Fruit fly (Drosophila melanogaster): Measurements from ENCODE around the gene CG14107.

The CG14107 gene

dm6 chr3L:13356084-13356693 is 25.0 kb downstream of the CG14107 start, which contains the start of gene Nplp2 (continued):
- TF ChIP-seq Chrac-16 (GFP tag; optimal IDR thresholded peaks at IDR 0.05) (peak; percentile 9), CG8388 (GFP tag; optimal IDR thresholded peaks at IDR 0.05) (peak; percentile 21), CG31441 (GFP tag; IDR thresholded peaks at IDR 0.05) (peak; percentile 61), CG33557 (GFP tag; optimal IDR thresholded peaks at IDR 0.05) (no peak), grn (GFP tag; optimal IDR thresholded peaks at IDR 0.05) (no peak), klu (GFP tag; IDR thresholded peaks at IDR 0.05) (no peak), MBD-R2 (GFP tag; IDR thresholded peaks at IDR 0.05) (no peak), tll (GFP tag; optimal IDR thresholded peaks at IDR 0.05) (no peak), insv (GFP tag; optimal IDR thresholded peaks at IDR 0.05) (no peak), TFAM (GFP tag; optimal IDR thresholded peaks at IDR 0.05) (no peak), CG8478 (optimal IDR thresholded peaks at IDR 0.05) (no peak), ara (GFP tag; IDR thresholded peaks at IDR 0.05) (peak; percentile 71), lmd (GFP tag; IDR thresholded peaks at IDR 0.05) (peak; percentile 75), unpg (GFP tag; optimal IDR thresholded peaks at IDR 0.05) (peak; percentile 75), CG8281 (tag; optimal IDR thresholded peaks at IDR 0.05) (peak; percentile 41), bcd (GFP tag; optimal IDR thresholded peaks at IDR 0.05) (peak; percentile 43), D19A (tag; optimal IDR thresholded peaks at IDR 0.05) (peak; percentile 4), NC2β (GFP tag; optimal IDR thresholded peaks at IDR 0.05) (no peak), CG6791 (GFP tag; IDR thresholded peaks at IDR 0.05; ENCODE audit: partially characterized antibody) (no peak), Usf (GFP tag; optimal IDR thresholded peaks at IDR 0.05) (peak; percentile 36), NC2α (GFP tag; optimal IDR thresholded peaks at IDR 0.05) (no peak), CG12769 (tag; optimal IDR thresholded peaks at IDR 0.05) (peak; percentile 40), stwl (tag; optimal IDR thresholded peaks at IDR 0.05) (no peak), cwo (GFP tag; optimal IDR thresholded peaks at IDR 0.05) (peak; percentile 27), caup (GFP tag; optimal IDR thresholded peaks at IDR 0.05; ENCODE audit: severe bottlenecking) (peak; percentile 19), CG11560 (tag; IDR thresholded peaks at IDR 0.05) (peak; percentile 47; the same call in 1 of the 3 replicates), CG12155 (GFP tag; optimal IDR thresholded peaks at IDR 0.05) (peak; percentile 33), PHDP (tag; optimal IDR thresholded peaks at IDR 0.05) (peak; percentile 76), trh (GFP tag; optimal IDR thresholded peaks at IDR 0.05) (peak; percentile 14), CG2202 (tag; optimal IDR thresholded peaks at IDR 0.05) (peak; percentile 7), jumu (GFP tag; optimal IDR thresholded peaks at IDR 0.05) (no peak), esg (GFP tag; conservative IDR thresholded peaks at IDR 0.05) (no peak), tgo (GFP tag; IDR thresholded peaks at IDR 0.05) (peak; percentile 63; the same call in 2 of the 3 replicates), zen (tag; optimal IDR thresholded peaks at IDR 0.05) (peak; percentile 11), gce (GFP tag; IDR thresholded peaks at IDR 0.05) (peak; percentile 40; the same call in 1 of the 3 replicates), CG10267 (tag; optimal IDR thresholded peaks at IDR 0.05) (no peak), H2.0 (GFP tag; IDR thresholded peaks at IDR 0.05) (peak; percentile 73), kni (GFP tag; optimal IDR thresholded peaks at IDR 0.05) (no peak), eyg (GFP tag; optimal IDR thresholded peaks at IDR 0.05) (no peak), CG2120 (GFP tag; optimal IDR thresholded peaks at IDR 0.05) (peak; percentile 67), salm (tag; optimal IDR thresholded peaks at IDR 0.05) (peak; percentile 36), Rfx (GFP tag; IDR thresholded peaks at IDR 0.05) (peak; percentile 86), ab (GFP tag; optimal IDR thresholded peaks at IDR 0.05) (no peak), CG15269 (tag; optimal IDR thresholded peaks at IDR 0.05) (peak; percentile 74), CG4617 (GFP tag; optimal IDR thresholded peaks at IDR 0.05; ENCODE audit: borderline replicate concordance) (no peak), gsb-n (tag; optimal IDR thresholded peaks at IDR 0.05) (peak; percentile 32), nerfin-1 (tag; optimal IDR thresholded peaks at IDR 0.05) (no peak), ken (GFP tag; IDR thresholded peaks at IDR 0.05) (no peak), CG10565 (GFP tag; optimal IDR thresholded peaks at IDR 0.05) (no peak), az2 (GFP tag; optimal IDR thresholded peaks at IDR 0.05) (peak; percentile 56)

Measured in whole organism, embryonic.